Worm (Caenorhabditis elegans): ENCODE measurements around the gene taf-7.1.

- TF ChIP-seq ceh-82 (tag; optimal IDR thresholded peaks at IDR 0.05) (no peak), unc-62 (GFP tag; optimal IDR thresholded peaks at IDR 0.05) (no peak)
Observed at ce11 chrX:11816825-11817224, 20.5 kb downstream of the taf-7.1 start.

Data from whole organism, L1 larva.